Fruit fly (Drosophila melanogaster) whole organism, embryonic: ENCODE data around the gene SdhC.

Experiments
- BEAF-32 ChIP-seq: fragments of 200-800 bp; sonication (Bioruptor generic); optimal IDR thresholded peaks from 3 replicates; lab custom pipeline; 2017; ENCODE audit warnings: missing biosample characterization, missing genetic modification characterization, mild to moderate bottlenecking, moderate library complexity, missing genetic modification reagents
- CG10267 ChIP-seq: fragments of 200-800 bp; sonication (Bioruptor generic); optimal IDR thresholded peaks from 2 replicates; lab custom pipeline; 2018; ENCODE audit warnings: missing biosample characterization, mild to moderate bottlenecking, missing genetic modification characterization, moderate library complexity
- CG10274 ChIP-seq: fragments of 200-800 bp; sonication (Bioruptor generic); optimal IDR thresholded peaks from 3 replicates; lab custom pipeline; 2017; ENCODE audit warnings: missing biosample characterization, mild to moderate bottlenecking, missing genetic modification characterization
- CG11504 ChIP-seq: fragments of 200-800 bp; sonication (Bioruptor generic); optimal IDR thresholded peaks from 3 replicates; lab custom pipeline; 2019; ENCODE audit warnings: missing biosample characterization, mild to moderate bottlenecking, missing genetic modification characterization, moderate library complexity
- CG12659 ChIP-seq: fragments of 200-800 bp; sonication (Bioruptor generic); optimal IDR thresholded peaks from 3 replicates; lab custom pipeline; 2017; ENCODE audit warnings: mild to moderate bottlenecking, missing biosample characterization, missing genetic modification reagents, missing genetic modification characterization
- CG13287 ChIP-seq: fragments of 200-800 bp; sonication (Bioruptor generic); IDR thresholded peaks from 2 replicates; pipeline ENCODE4 v1.3.6; 2022; ENCODE audit warnings: missing biosample characterization, missing genetic modification characterization; ENCODE audit not compliant: partially characterized antibody
- CG14050 ChIP-seq: fragments of 200-800 bp; sonication (Bioruptor generic); IDR thresholded peaks from 3 replicates; pipeline ENCODE4 v1.3.6; 2022; ENCODE audit warnings: missing biosample characterization, missing genetic modification characterization
- CG15696 ChIP-seq: fragments of 200-800 bp; sonication (Bioruptor generic); optimal IDR thresholded peaks from 2 replicates; lab custom pipeline; 2019; ENCODE audit warnings: missing biosample characterization, mild to moderate bottlenecking, missing genetic modification characterization, moderate library complexity
- CG1647 ChIP-seq: fragments of 200-800 bp; sonication (Bioruptor generic); optimal IDR thresholded peaks from 3 replicates; lab custom pipeline; 2016; ENCODE audit warnings: missing biosample characterization, missing genetic modification characterization
- CG16813 ChIP-seq: fragments of 200-800 bp; sonication (Bioruptor generic); IDR thresholded peaks from 3 replicates; pipeline ENCODE4 v1.3.6; 2022; ENCODE audit warnings: missing biosample characterization, missing genetic modification characterization; ENCODE audit not compliant: partially characterized antibody
- CG17186 ChIP-seq: fragments of 200-800 bp; sonication (Bioruptor generic); optimal IDR thresholded peaks from 3 replicates; lab custom pipeline; 2017; ENCODE audit warnings: missing biosample characterization, missing genetic modification reagents, missing genetic modification characterization
- CG17829 ChIP-seq: fragments of 200-800 bp; optimal IDR thresholded peaks from 2 replicates; lab custom pipeline; 2019; ENCODE audit warnings: missing biosample characterization, mild to moderate bottlenecking, missing genetic modification characterization, moderate library complexity
- CG30020 ChIP-seq: fragments of 200-800 bp; optimal IDR thresholded peaks from 2 replicates; lab custom pipeline; 2019; ENCODE audit warnings: missing biosample characterization, mild to moderate bottlenecking, missing genetic modification characterization, moderate library complexity
- CG34422 ChIP-seq: fragments of 200-800 bp; sonication (Bioruptor generic); IDR thresholded peaks from 3 replicates; pipeline ENCODE4 v1.3.6; 2022; ENCODE audit warnings: missing biosample characterization, missing genetic modification characterization
- CG4730 ChIP-seq: fragments of 200-800 bp; sonication (Bioruptor generic); IDR thresholded peaks from 2 replicates; pipeline ENCODE4 v1.3.6; 2022; ENCODE audit warnings: missing biosample characterization, missing genetic modification characterization
- CG6654 ChIP-seq: fragments of 200-800 bp; sonication (Bioruptor generic); optimal IDR thresholded peaks from 2 replicates; lab custom pipeline; 2017; ENCODE audit warnings: missing biosample characterization, mild to moderate bottlenecking, missing genetic modification characterization
- CG9797 ChIP-seq: fragments of 200-800 bp; sonication (Bioruptor generic); optimal IDR thresholded peaks from 3 replicates; lab custom pipeline; 2018; ENCODE audit warnings: missing biosample characterization, mild to moderate bottlenecking, missing genetic modification characterization
- D ChIP-seq, 2 experiments: fragments of 200-800 bp in 1 of 2; fragments of >200 bp in 1 of 2; sonication (Bioruptor generic) in 1 of 2; optimal IDR thresholded peaks; 2 replicates in 1 of 2; 3 replicates in 1 of 2; lab custom pipeline; 2017; ENCODE audit warnings: mild to moderate bottlenecking in 1 of 2, missing biosample characterization in 1 of 2, missing genetic modification characterization in 1 of 2, missing genetic modification reagents in 1 of 2
- Dbx ChIP-seq: fragments of 200-800 bp; sonication (Bioruptor generic); IDR thresholded peaks from 3 replicates; pipeline ENCODE4 v1.3.6; 2022; ENCODE audit warnings: missing biosample characterization, missing genetic modification characterization
- Deaf1 ChIP-seq: fragments of 200-800 bp; optimal IDR thresholded peaks from 3 replicates; lab custom pipeline; 2019; ENCODE audit warnings: missing biosample characterization, mild to moderate bottlenecking, missing genetic modification characterization, moderate library complexity
- Dp ChIP-seq: fragments of 200-800 bp; sonication (Bioruptor generic); optimal IDR thresholded peaks from 2 replicates; lab custom pipeline; 2018; ENCODE audit warnings: missing biosample characterization, mild to moderate bottlenecking, missing genetic modification characterization, moderate library complexity
- E2f2 ChIP-seq: fragments of 200-800 bp; sonication (Bioruptor generic); IDR thresholded peaks from 2 replicates; pipeline ENCODE4 v1.3.6; 2022; ENCODE audit warnings: missing biosample characterization, missing genetic modification characterization
- Ets65A ChIP-seq: fragments of 200-800 bp; sonication (Bioruptor generic); peaks from one replicate; lab custom pipeline; 2016; ENCODE audit warnings: missing biosample characterization, missing genetic modification characterization
- HLH4C ChIP-seq: fragments of 200-800 bp; sonication (Bioruptor generic); IDR thresholded peaks from 3 replicates; pipeline ENCODE4 v1.3.6; 2022; ENCODE audit warnings: missing biosample characterization, missing genetic modification characterization; ENCODE audit not compliant: partially characterized antibody
- HLHmδ ChIP-seq: fragments of 200-800 bp; sonication (Bioruptor generic); optimal IDR thresholded peaks from 2 replicates; lab custom pipeline; 2018; ENCODE audit warnings: missing biosample characterization, mild to moderate bottlenecking, missing genetic modification characterization, moderate library complexity
- Hey ChIP-seq: fragments of 200-800 bp; sonication (Bioruptor generic); optimal IDR thresholded peaks from 3 replicates; lab custom pipeline; 2018; ENCODE audit warnings: missing biosample characterization, mild to moderate bottlenecking, missing genetic modification characterization
- MBD-R2 ChIP-seq: fragments of 200-800 bp; sonication (Bioruptor generic); IDR thresholded peaks from 2 replicates; pipeline ENCODE4 v1.3.6; 2022; ENCODE audit warnings: missing biosample characterization, missing genetic modification characterization
- MTF-1 ChIP-seq: fragments of 200-800 bp; sonication (Bioruptor generic); optimal IDR thresholded peaks from 2 replicates; lab custom pipeline; 2018; ENCODE audit warnings: missing biosample characterization, mild to moderate bottlenecking, missing genetic modification characterization, borderline replicate concordance
- Ravus ChIP-seq: fragments of 200-800 bp; sonication (Bioruptor generic); IDR thresholded peaks from 2 replicates; pipeline ENCODE4 v1.3.6; 2022; ENCODE audit warnings: missing biosample characterization, missing genetic modification characterization
- Sin3A ChIP-seq: fragments of >200 bp; optimal IDR thresholded peaks from 2 replicates; lab custom pipeline; 2018
- crp ChIP-seq, 2 experiments: fragments of 200-800 bp; sonication (Bioruptor generic); optimal IDR thresholded peaks; 2 replicates in 1 of 2; 3 replicates in 1 of 2; lab custom pipeline; 2017; ENCODE audit warnings: missing biosample characterization in 2 of 2, missing genetic modification characterization in 2 of 2, mild to moderate bottlenecking in 1 of 2, moderate library complexity in 1 of 2
- dmrt11E ChIP-seq: fragments of 200-800 bp; sonication (Bioruptor generic); optimal IDR thresholded peaks from 3 replicates; lab custom pipeline; 2018; ENCODE audit warnings: missing biosample characterization, mild to moderate bottlenecking, missing genetic modification characterization, moderate library complexity
- fd3F ChIP-seq: fragments of 200-800 bp; sonication (Bioruptor generic); optimal IDR thresholded peaks from 2 replicates; lab custom pipeline; 2018; ENCODE audit warnings: missing biosample characterization, mild to moderate bottlenecking, missing genetic modification characterization, moderate library complexity
- gfzf ChIP-seq: fragments of 200-800 bp; sonication (Bioruptor generic); optimal IDR thresholded peaks from 2 replicates; lab custom pipeline; 2016; ENCODE audit warnings: missing biosample characterization, mild to moderate bottlenecking, missing genetic modification characterization, moderate library complexity
- gro ChIP-seq: fragments of 200-800 bp; sonication (Bioruptor generic); optimal IDR thresholded peaks from 2 replicates; lab custom pipeline; 2016; ENCODE audit warnings: missing biosample characterization, missing genetic modification characterization
- insv ChIP-seq, 2 experiments: fragments of 200-800 bp; sonication (Bioruptor generic); optimal IDR thresholded peaks; 3 replicates each; lab custom pipeline; 2016 to 2018; ENCODE audit warnings: missing biosample characterization in 2 of 2, missing genetic modification characterization in 2 of 2
- lmd ChIP-seq: fragments of 200-800 bp; sonication (Bioruptor generic); IDR thresholded peaks from 2 replicates; pipeline ENCODE4 v1.3.6; 2022; ENCODE audit warnings: missing biosample characterization, missing genetic modification characterization
- lov ChIP-seq, 2 experiments: fragments of 200-800 bp in 1 of 2; fragments of >200 bp in 1 of 2; sonication (Bioruptor generic) in 1 of 2; IDR thresholded peaks in 1 of 2; optimal IDR thresholded peaks in 1 of 2; 2 replicates in 1 of 2; 3 replicates in 1 of 2; pipeline versions ENCODE4 v1.3.6 to Lab custom; 2017 to 2022; ENCODE audit warnings: missing biosample characterization in 1 of 2, missing genetic modification characterization in 1 of 2
- mirr ChIP-seq: fragments of 200-800 bp; sonication (Bioruptor generic); optimal IDR thresholded peaks from 3 replicates; lab custom pipeline; 2018; ENCODE audit warnings: missing biosample characterization, mild to moderate bottlenecking, missing genetic modification characterization
- nmo ChIP-seq: fragments of 200-800 bp; sonication (Bioruptor generic); optimal IDR thresholded peaks from 2 replicates; lab custom pipeline; 2018; ENCODE audit warnings: missing biosample characterization, mild to moderate bottlenecking, missing genetic modification characterization, moderate library complexity
- slbo ChIP-seq: fragments of 200-800 bp; sonication (Bioruptor generic); IDR thresholded peaks from 2 replicates; pipeline ENCODE4 v1.3.6; 2022; ENCODE audit warnings: missing biosample characterization, missing genetic modification characterization
- stc ChIP-seq: fragments of 200-800 bp; sonication (Bioruptor generic); IDR thresholded peaks from 2 replicates; pipeline ENCODE4 v1.3.6; 2022; ENCODE audit warnings: missing biosample characterization, missing genetic modification characterization
- sug ChIP-seq: fragments of 200-800 bp; optimal IDR thresholded peaks from 2 replicates; lab custom pipeline; 2019; ENCODE audit warnings: missing biosample characterization, mild to moderate bottlenecking, missing genetic modification characterization, moderate library complexity
- trem ChIP-seq: fragments of 200-800 bp; optimal IDR thresholded peaks from 3 replicates; lab custom pipeline; 2019; ENCODE audit warnings: missing biosample characterization, mild to moderate bottlenecking, missing genetic modification characterization, moderate library complexity
- ttk ChIP-seq: fragments of 200-800 bp; sonication (Bioruptor generic); IDR thresholded peaks from 2 replicates; pipeline ENCODE4 v2.1.2; 2022; ENCODE audit warnings: missing biosample characterization, missing genetic modification characterization
- vfl ChIP-seq: fragments of 200-800 bp; sonication (Bioruptor generic); optimal IDR thresholded peaks from 2 replicates; lab custom pipeline; 2016; ENCODE audit warnings: missing biosample characterization, missing genetic modification characterization
- vvl ChIP-seq: fragments of 200-800 bp; sonication (Bioruptor generic); IDR thresholded peaks from 2 replicates; pipeline ENCODE4 v1.3.6; 2022; ENCODE audit warnings: missing biosample characterization, missing genetic modification characterization

The SdhC gene

dm6 chr3R:11236041-11236440 is 26.4 kb upstream of the SdhC start, which contains the start of gene CG31441 (continued):
- TF ChIP-seq fd3F (GFP tag; lab: Kevin White, UChicago) (no peak), crp (GFP tag; optimal IDR thresholded peaks at IDR 0.05; lab: Kevin White, UChicago) (peak; percentile 58 to 92), CG15696 (no peak), lov (optimal IDR thresholded peaks at IDR 0.05; lab: Kevin White, UChicago) (no peak), lov (GFP tag; IDR thresholded peaks at IDR 0.05; lab: Robert Waterston, UW) (no peak), vvl (GFP tag; lab: Robert Waterston, UW) (0 out of 2 replicates have a peak, but pooled peaks have one; percentile 10), slbo (no peak), Deaf1 (tag; lab: Kevin White, UChicago) (no peak), Hey (tag; lab: Kevin White, UChicago) (no peak), vfl (GFP tag; lab: Kevin White, UChicago) (no peak), gro (GFP tag; lab: Kevin White, UChicago) (no peak), HLHmδ (GFP tag; lab: Kevin White, UChicago) (no peak)

- TF ChIP-seq BEAF-32 (GFP tag; lab: Kevin White, UChicago), result peak; percentile 49
- peak; percentile 81 for TF ChIP-seq CG12659 (GFP tag; lab: Kevin White, UChicago)
- no peak for TF ChIP-seq Ravus (GFP tag; lab: Robert Waterston, UW)
- peak; percentile 58 for TF ChIP-seq E2f2 (GFP tag; lab: Robert Waterston, UW)
- peak in 1 of 2 experiments; percentile 57 for TF ChIP-seq crp (GFP tag; optimal IDR thresholded peaks at IDR 0.05; lab: Kevin White, UChicago)
- no peak for TF ChIP-seq CG10274 (GFP tag; lab: Kevin White, UChicago)
- no peak for TF ChIP-seq CG16813 (GFP tag; lab: Robert Waterston, UW)
- TF ChIP-seq CG6654 (GFP tag; lab: Kevin White, UChicago), result peak; percentile 67
- no peak for TF ChIP-seq CG4730 (GFP tag; lab: Robert Waterston, UW)
- no peak for TF ChIP-seq CG1647 (GFP tag; lab: Kevin White, UChicago)
- peak; percentile 49 for TF ChIP-seq CG17829 (tag; lab: Kevin White, UChicago)
- peak; percentile 53; the same call in 1 of the 3 replicates for TF ChIP-seq CG34422
- TF ChIP-seq D (optimal IDR thresholded peaks at IDR 0.05; lab: Kevin White, UChicago), result peak; percentile 51
- TF ChIP-seq D (GFP tag; optimal IDR thresholded peaks at IDR 0.05; lab: Kevin White, UChicago), result no peak
- no peak for TF ChIP-seq HLH4C (GFP tag; lab: Robert Waterston, UW)
- peak; percentile 74 for TF ChIP-seq trem
- no peak for TF ChIP-seq mirr (GFP tag; lab: Kevin White, UChicago)
- TF ChIP-seq gfzf (GFP tag; lab: Kevin White, UChicago), result peak; percentile 95
- no peak for TF ChIP-seq ttk (GFP tag; lab: Robert Waterston, UW)
- TF ChIP-seq CG13287 (GFP tag; lab: Robert Waterston, UW), result peak; percentile 32; the same call in 1 of the 2 replicates
- peak; percentile 44 for TF ChIP-seq Dp (GFP tag; lab: Kevin White, UChicago)
- TF ChIP-seq Ets65A (GFP tag; lab: Kevin White, UChicago), result peak; percentile 59
- TF ChIP-seq stc (GFP tag; lab: Robert Waterston, UW), result no peak
- TF ChIP-seq CG14050 (GFP tag; lab: Robert Waterston, UW), result no peak
- TF ChIP-seq CG10267, result peak; percentile 16
- TF ChIP-seq sug (tag; lab: Kevin White, UChicago), result peak; percentile 16
- no peak for TF ChIP-seq lmd (GFP tag; lab: Robert Waterston, UW)
- TF ChIP-seq CG11504 (tag; lab: Kevin White, UChicago), result no peak
- TF ChIP-seq nmo (GFP tag; lab: Kevin White, UChicago), result peak; percentile 68
- TF ChIP-seq Dbx (GFP tag; lab: Robert Waterston, UW), result no peak
- no peak for TF ChIP-seq MTF-1 (GFP tag; lab: Kevin White, UChicago)
- TF ChIP-seq CG9797, result peak; percentile 92
- TF ChIP-seq CG17186 (GFP tag; lab: Kevin White, UChicago), result peak; percentile 31
- peak; percentile 12 for TF ChIP-seq HLHmδ (GFP tag; lab: Kevin White, UChicago)
- TF ChIP-seq insv (GFP tag; optimal IDR thresholded peaks at IDR 0.05; lab: Kevin White, UChicago), result peak in 1 of 2 experiments; percentile 30
- peak; percentile 62 for TF ChIP-seq CG30020 (tag; lab: Kevin White, UChicago)
- peak; percentile 93 for TF ChIP-seq Sin3A (lab: Kevin White, UChicago)
- no peak for TF ChIP-seq dmrt11E (tag; lab: Kevin White, UChicago)
- TF ChIP-seq MBD-R2 (GFP tag; lab: Robert Waterston, UW), result peak; percentile 89
Measured at dm6 chr3R:11234918-11235371, 25.3 kb upstream of the SdhC start, which contains the start of the genes Arfip and CG17721. Gene Arfip, minus strand, starts transcription at chr3R:11235013. Gene CG17721, plus strand, starts transcription at chr3R:11235140.
